Worm (Caenorhabditis elegans) whole organism, L2 larva: ENCODE results near the gene fbxb-95.

Experiments
- ZK546.5 ChIP-seq: sonication (generic microtip); optimal IDR thresholded peaks from 2 replicates; lab custom pipeline; 2017; ENCODE audit warnings: missing biosample characterization, missing genetic modification characterization
- alr-1 ChIP-seq: fragments of 150-350 bp; optimal IDR thresholded peaks from 2 replicates; lab custom pipeline; 2014; ENCODE audit warnings: missing biosample characterization, missing genetic modification characterization
- aly-2 ChIP-seq: fragments of 150-350 bp; optimal IDR thresholded peaks from 2 replicates; lab custom pipeline; 2014; ENCODE audit warnings: missing biosample characterization, missing genetic modification characterization
- ama-1 ChIP-seq: fragments of 150-350 bp; optimal IDR thresholded peaks from 2 replicates; lab custom pipeline; 2018; ENCODE audit warnings: inconsistent platforms
- blmp-1 ChIP-seq: sonication (generic microtip); optimal IDR thresholded peaks from 2 replicates; lab custom pipeline; 2017; ENCODE audit warnings: missing genetic modification characterization, mild to moderate bottlenecking, missing compliant biosample characterization, antibody characterized with exemption, moderate library complexity; ENCODE audit not compliant: insufficient read depth
- ceh-16 ChIP-seq: fragments of 150-350 bp; optimal IDR thresholded peaks from 2 replicates; lab custom pipeline; 2014; ENCODE audit warnings: missing biosample characterization, missing genetic modification characterization
- dmd-4 ChIP-seq: sonication (generic microtip); optimal IDR thresholded peaks from 2 replicates; lab custom pipeline; 2017; ENCODE audit warnings: missing biosample characterization, missing genetic modification characterization
- egl-27 ChIP-seq: sonication (generic microtip); optimal IDR thresholded peaks from 3 replicates; lab custom pipeline; 2017; ENCODE audit warnings: missing biosample characterization, missing genetic modification reagents, missing genetic modification characterization
- elt-1 ChIP-seq: fragments of 150-350 bp; optimal IDR thresholded peaks from 2 replicates; lab custom pipeline; 2014; ENCODE audit warnings: missing biosample characterization, missing genetic modification characterization
- elt-3 ChIP-seq: sonication (generic microtip); optimal IDR thresholded peaks from 2 replicates; lab custom pipeline; 2017; ENCODE audit warnings: missing biosample characterization, missing genetic modification characterization
- lin-11 ChIP-seq: fragments of 150-350 bp; sonication (generic microtip); optimal IDR thresholded peaks from 2 replicates; lab custom pipeline; 2014; ENCODE audit warnings: missing biosample characterization, missing genetic modification characterization, inconsistent platforms, mixed read lengths
- lin-13 ChIP-seq: fragments of 150-350 bp; optimal IDR thresholded peaks from 2 replicates; lab custom pipeline; 2014; ENCODE audit warnings: missing biosample characterization, missing genetic modification reagents, missing genetic modification characterization
- lin-39 ChIP-seq: fragments of 150-350 bp; optimal IDR thresholded peaks from 2 replicates; lab custom pipeline; 2014; ENCODE audit warnings: missing biosample characterization, missing genetic modification reagents, missing genetic modification characterization
- lsy-2 ChIP-seq, 2 experiments: fragments of 150-350 bp in 1 of 2; sonication (generic microtip) in 1 of 2; optimal IDR thresholded peaks; 2 replicates each; lab custom pipeline; 2014 to 2017; ENCODE audit warnings: missing biosample characterization in 2 of 2, missing genetic modification characterization in 2 of 2
- mab-5 ChIP-seq: fragments of 150-350 bp; optimal IDR thresholded peaks from 2 replicates; lab custom pipeline; 2014; ENCODE audit warnings: missing biosample characterization, missing genetic modification characterization
- mbf-1 ChIP-seq: sonication (generic microtip); optimal IDR thresholded peaks from 2 replicates; lab custom pipeline; 2017; ENCODE audit warnings: missing biosample characterization, missing genetic modification characterization
- mdl-1 ChIP-seq, 2 experiments: fragments of 150-350 bp in 1 of 2; sonication (generic microtip) in 1 of 2; optimal IDR thresholded peaks; 2 replicates each; lab custom pipeline; 2017; ENCODE audit warnings: missing biosample characterization in 2 of 2, missing genetic modification characterization in 2 of 2
- nhr-10 ChIP-seq: sonication (generic microtip); optimal IDR thresholded peaks from 2 replicates; lab custom pipeline; 2017; ENCODE audit warnings: missing biosample characterization, missing genetic modification characterization
- nhr-11 ChIP-seq: fragments of 150-350 bp; optimal IDR thresholded peaks from 2 replicates; lab custom pipeline; 2014; ENCODE audit warnings: missing biosample characterization, missing genetic modification characterization
- nhr-12 ChIP-seq: fragments of 150-350 bp; optimal IDR thresholded peaks from 2 replicates; lab custom pipeline; 2014; ENCODE audit warnings: missing biosample characterization, missing genetic modification characterization
- nhr-129 ChIP-seq: fragments of 150-350 bp; optimal IDR thresholded peaks from 2 replicates; lab custom pipeline; 2014; ENCODE audit warnings: missing biosample characterization, missing genetic modification characterization
- nhr-23 ChIP-seq: fragments of 150-350 bp; optimal IDR thresholded peaks from 2 replicates; lab custom pipeline; 2014; ENCODE audit warnings: missing biosample characterization, missing genetic modification reagents, missing genetic modification characterization
- nhr-25 ChIP-seq: fragments of 150-350 bp; sonication (generic microtip); optimal IDR thresholded peaks from 3 replicates; lab custom pipeline; 2014; ENCODE audit warnings: missing biosample characterization, missing genetic modification characterization
- nhr-77 ChIP-seq: fragments of 150-350 bp; optimal IDR thresholded peaks from 2 replicates; lab custom pipeline; 2014; ENCODE audit warnings: missing biosample characterization, missing genetic modification characterization
- sem-4 ChIP-seq: fragments of 150-350 bp; optimal IDR thresholded peaks from 2 replicates; lab custom pipeline; 2014; ENCODE audit warnings: missing biosample characterization, missing genetic modification reagents, missing genetic modification characterization
- skn-1 ChIP-seq: sonication (generic microtip); optimal IDR thresholded peaks from 2 replicates; lab custom pipeline; 2017; ENCODE audit warnings: missing biosample characterization, missing genetic modification characterization
- sma-3 ChIP-seq: sonication (generic microtip); optimal IDR thresholded peaks from 2 replicates; lab custom pipeline; 2016; ENCODE audit warnings: missing genetic modification reagents, missing genetic modification characterization, missing compliant biosample characterization
- sma-9 ChIP-seq, 2 experiments: fragments of 150-350 bp in 1 of 2; sonication (generic microtip) in 1 of 2; optimal IDR thresholded peaks; 2 replicates each; lab custom pipeline; 2014 to 2016; ENCODE audit warnings: missing genetic modification characterization in 2 of 2, mild to moderate bottlenecking in 1 of 2, missing biosample characterization in 1 of 2, missing compliant biosample characterization in 1 of 2, missing genetic modification reagents in 1 of 2, moderate library complexity in 1 of 2
- unc-55 ChIP-seq: fragments of 150-350 bp; sonication (generic microtip); optimal IDR thresholded peaks from 3 replicates; lab custom pipeline; 2014; ENCODE audit warnings: missing biosample characterization, missing genetic modification reagents, missing genetic modification characterization
- unc-62 ChIP-seq: fragments of 150-350 bp; optimal IDR thresholded peaks from 2 replicates; lab custom pipeline; 2014; ENCODE audit warnings: missing biosample characterization, missing genetic modification reagents, missing genetic modification characterization
- ztf-1 ChIP-seq: fragments of 200-800 bp; sonication (Bioruptor generic); conservative IDR thresholded peaks from 2 replicates; pipeline ENCODE4 v1.3.6; 2022; ENCODE audit warnings: missing genetic modification characterization, missing compliant biosample characterization
- ztf-11 ChIP-seq: sonication (generic microtip); optimal IDR thresholded peaks from 2 replicates; lab custom pipeline; 2017; ENCODE audit warnings: missing biosample characterization, missing genetic modification characterization
- ztf-4 ChIP-seq: fragments of 150-350 bp; optimal IDR thresholded peaks from 2 replicates; lab custom pipeline; 2014; ENCODE audit warnings: missing biosample characterization, missing genetic modification characterization

The fbxb-95 gene

DNA sequence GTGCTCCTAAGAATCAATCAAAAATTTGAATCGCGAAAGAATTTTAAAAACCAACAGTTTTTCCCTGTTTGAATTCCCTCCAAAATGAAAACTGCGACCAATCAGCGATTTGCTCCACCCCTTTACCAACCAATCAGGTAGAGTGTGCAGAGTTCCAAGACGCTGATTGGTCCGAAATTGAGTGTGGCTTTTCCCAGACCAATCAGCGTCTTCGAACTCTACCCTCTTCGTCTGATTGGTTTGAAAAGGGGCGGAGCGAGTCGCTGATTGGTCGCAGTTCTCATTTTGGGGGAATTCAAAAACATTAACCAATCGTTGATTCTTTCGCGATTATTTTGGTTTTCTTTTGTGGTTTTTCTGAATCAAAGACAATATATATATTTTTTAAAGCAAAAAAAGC is 9.6 kb upstream of the fbxb-95 start:
- TF ChIP-seq lin-39 (tag; lab: Kevin White, UChicago) (no peak), elt-3 (tag; lab: Kevin White, UChicago) (no peak), dmd-4 (no peak), ztf-11 (tag; lab: Kevin White, UChicago) (no peak), ztf-1 (no peak), nhr-11 (tag; lab: Kevin White, UChicago) (no peak), lsy-2 (tag; optimal IDR thresholded peaks at IDR 0.05; lab: Kevin White, UChicago) (no peak)
- TF ChIP-seq, all 48 proteins: peak for 0

DNA sequence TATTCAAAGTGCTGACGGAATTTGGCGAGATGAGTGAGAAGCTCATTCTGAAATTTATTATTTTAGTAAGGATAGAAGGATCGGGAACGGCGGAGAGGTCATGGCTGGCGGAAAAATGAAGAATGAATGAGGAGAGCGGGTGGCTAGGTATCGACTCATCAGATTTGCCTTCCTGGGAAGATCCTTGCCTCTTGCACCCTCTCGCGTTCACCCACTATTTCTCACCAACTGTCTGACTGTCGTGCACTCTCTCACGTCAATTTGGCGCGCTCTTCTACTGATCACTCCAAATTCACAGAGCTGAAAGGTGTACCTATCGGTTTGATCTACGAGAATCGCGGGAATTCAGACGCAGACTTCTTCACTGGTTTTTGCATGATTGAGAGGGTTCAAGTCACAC is 6.1 kb upstream of the fbxb-95 start, which contains the start of gene fbxb-97:
Gene fbxb-97 (minus strand): TSS at position 53 of the 400 bp plus-strand sequence.
- TF ChIP-seq nhr-11 (tag; lab: Kevin White, UChicago) (no peak), ZK546.5 (tag; lab: Kevin White, UChicago) (no peak), sma-3 (GFP tag; lab: Kevin White, UChicago) (no peak), ceh-16 (tag; lab: Kevin White, UChicago) (no peak), ama-1 (lab: Kevin White, UChicago) (no peak), ztf-4 (no peak), blmp-1 (tag; lab: Kevin White, UChicago) (no peak), mbf-1 (no peak), mdl-1 (tag; optimal IDR thresholded peaks at IDR 0.05; lab: Kevin White, UChicago) (no peak), lsy-2 (tag; optimal IDR thresholded peaks at IDR 0.05; lab: Kevin White, UChicago) (no peak), lin-11 (tag; lab: Kevin White, UChicago) (no peak), nhr-25 (tag; lab: Kevin White, UChicago) (no peak), aly-2 (tag; lab: Kevin White, UChicago) (no peak), alr-1 (tag; lab: Kevin White, UChicago) (no peak)

DNA sequence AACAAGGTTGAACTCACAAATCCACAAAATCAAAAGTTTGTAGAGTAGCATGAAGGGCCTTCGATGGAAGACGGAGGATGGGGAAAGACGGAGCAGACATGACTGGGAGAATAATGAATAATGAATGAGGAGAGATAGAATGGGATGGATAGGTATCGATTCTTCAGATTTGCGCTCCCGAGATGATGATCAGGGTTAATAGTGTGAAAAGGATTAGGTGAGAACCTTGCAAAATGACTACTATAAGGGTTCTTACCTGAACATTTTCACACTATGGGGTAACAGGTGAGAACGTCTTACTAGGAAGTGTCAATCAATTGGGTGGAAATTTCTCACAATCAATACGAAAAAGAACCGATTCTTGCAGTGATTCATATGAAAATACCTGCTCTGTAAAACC is 3.9 kb upstream of the fbxb-95 start, which contains the start of gene fbxb-96:
Gene fbxb-96 (minus strand): TSS at position 101 of the 400 bp plus-strand sequence.
- no peak for TF ChIP-seq mdl-1 (tag; optimal IDR thresholded peaks at IDR 0.05; lab: Kevin White, UChicago)
- TF ChIP-seq sem-4 (tag; lab: Kevin White, UChicago), result no peak
- TF ChIP-seq skn-1 (tag; lab: Kevin White, UChicago), result no peak
- TF ChIP-seq sma-9 (GFP tag; optimal IDR thresholded peaks at IDR 0.05; lab: Kevin White, UChicago), result no peak
- TF ChIP-seq sma-9 (tag; optimal IDR thresholded peaks at IDR 0.05; lab: Kevin White, UChicago), result no peak
- no peak for TF ChIP-seq elt-3 (tag; lab: Kevin White, UChicago)
- TF ChIP-seq lin-13, result no peak
- TF ChIP-seq alr-1 (tag; lab: Kevin White, UChicago), result no peak
- TF ChIP-seq lin-39 (tag; lab: Kevin White, UChicago), result no peak
- no peak for TF ChIP-seq nhr-129 (tag; lab: Kevin White, UChicago)
- TF ChIP-seq elt-1 (tag; lab: Kevin White, UChicago), result no peak
- no peak for TF ChIP-seq nhr-23 (tag; lab: Kevin White, UChicago)
- no peak for TF ChIP-seq lin-11 (tag; lab: Kevin White, UChicago)
- TF ChIP-seq nhr-77 (tag; lab: Kevin White, UChicago), result no peak
- no peak for TF ChIP-seq ZK546.5 (tag; lab: Kevin White, UChicago)

DNA sequence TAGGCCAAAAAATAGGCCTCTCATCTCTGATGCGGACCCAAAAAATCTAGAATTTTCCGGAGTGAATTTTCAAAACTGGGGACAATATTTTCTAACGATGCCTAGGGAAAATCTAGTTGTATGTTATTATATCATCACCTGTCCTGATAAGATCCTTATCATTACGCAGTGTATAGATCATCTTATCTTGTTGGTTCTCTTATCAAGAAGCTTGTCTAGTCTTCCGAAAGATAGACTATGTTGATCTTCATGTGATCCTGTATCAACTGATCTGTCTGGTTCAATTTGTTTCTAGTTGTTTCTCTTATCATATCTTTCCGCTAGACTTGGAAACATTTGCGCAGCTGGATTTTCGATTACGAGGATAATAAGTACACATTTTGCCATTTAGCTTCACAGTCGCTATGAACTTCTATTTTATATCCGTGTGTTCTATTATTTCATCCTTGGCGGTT is 3.3 kb upstream of the fbxb-95 start, which contains the start of gene C52E2.3:
Gene C52E2.3 (plus strand): TSS at position 405 of the 455 bp plus-strand sequence.
- TF ChIP-seq elt-1 (tag; lab: Kevin White, UChicago) (no peak), unc-62 (GFP tag; lab: Kevin White, UChicago) (no peak), mab-5 (no peak), ama-1 (lab: Kevin White, UChicago) (no peak), lin-39 (tag; lab: Kevin White, UChicago) (no peak), nhr-23 (tag; lab: Kevin White, UChicago) (no peak), ceh-16 (tag; lab: Kevin White, UChicago) (no peak), nhr-10 (tag; lab: Kevin White, UChicago) (no peak), nhr-12 (no peak), blmp-1 (tag; lab: Kevin White, UChicago) (no peak), unc-55 (no peak), nhr-25 (tag; lab: Kevin White, UChicago) (no peak), egl-27 (no peak), nhr-77 (tag; lab: Kevin White, UChicago) (no peak), sma-9 (GFP tag; optimal IDR thresholded peaks at IDR 0.05; lab: Kevin White, UChicago) (no peak), sma-9 (tag; optimal IDR thresholded peaks at IDR 0.05; lab: Kevin White, UChicago) (no peak)
